Fruit fly (Drosophila melanogaster): ENCODE results near the gene Pus7.

The Pus7 gene

dm6 chr3L:8550836-8551235 is 41.0 kb downstream of the Pus7 start (continued):
- no peak for TF ChIP-seq pdm3 (GFP tag; optimal IDR thresholded peaks at IDR 0.05)
- no peak for TF ChIP-seq Blimp-1 (GFP tag; optimal IDR thresholded peaks at IDR 0.05)
- peak; percentile 20 for TF ChIP-seq Eip75B (GFP tag; optimal IDR thresholded peaks at IDR 0.05)
- TF ChIP-seq lz (GFP tag; optimal IDR thresholded peaks at IDR 0.05), result no peak
- TF ChIP-seq Eip93F (GFP tag; optimal IDR thresholded peaks at IDR 0.05), result no peak
- TF ChIP-seq Gug (GFP tag; IDR thresholded peaks at IDR 0.05), result no peak
- TF ChIP-seq CG6808 (GFP tag; optimal IDR thresholded peaks at IDR 0.05), result peak; percentile 20
- TF ChIP-seq CG6792 (GFP tag; optimal IDR thresholded peaks at IDR 0.05), result no peak
- TF ChIP-seq CG11762 (GFP tag; optimal IDR thresholded peaks at IDR 0.05; ENCODE audit: insufficient read depth), result no peak
- TF ChIP-seq Met (GFP tag; optimal IDR thresholded peaks at IDR 0.05), result no peak
- TF ChIP-seq fd85E (GFP tag; optimal IDR thresholded peaks at IDR 0.05), result no peak
- TF ChIP-seq Lpt (GFP tag; optimal IDR thresholded peaks at IDR 0.05), result no peak
- TF ChIP-seq salr (GFP tag; optimal IDR thresholded peaks at IDR 0.05), result no peak
- peak in 1 of 2 experiments; percentile 32 for TF ChIP-seq ss (GFP tag; optimal IDR thresholded peaks at IDR 0.05)
- no peak for TF ChIP-seq CG8632 (GFP tag; optimal IDR thresholded peaks at IDR 0.05)
- TF ChIP-seq CG10631 (GFP tag; optimal IDR thresholded peaks at IDR 0.05), result no peak
- TF ChIP-seq CG16779 (tag; optimal IDR thresholded peaks at IDR 0.05), result no peak

- TF ChIP-seq esn (GFP tag; optimal IDR thresholded peaks at IDR 0.05) (no peak), Smox (GFP tag; optimal IDR thresholded peaks at IDR 0.05) (no peak), CG6163 (GFP tag; IDR thresholded peaks at IDR 0.05) (no peak), CG32006 (GFP tag; optimal IDR thresholded peaks at IDR 0.05) (no peak), eg (GFP tag; IDR thresholded peaks at IDR 0.05) (no peak)
Observed at dm6 chr3L:8553125-8553524, 43.3 kb downstream of the Pus7 start.

dm6 chr3L:8554024-8554642 is 44.3 kb downstream of the Pus7 start:
- TF ChIP-seq Smox (GFP tag; optimal IDR thresholded peaks at IDR 0.05) (no peak), CG9139 (GFP tag; optimal IDR thresholded peaks at IDR 0.05) (no peak), CG11294 (GFP tag; IDR thresholded peaks at IDR 0.05) (no peak), spab (GFP tag; optimal IDR thresholded peaks at IDR 0.05) (no peak)

dm6 chr3L:8557018-8557417 is 47.2 kb downstream of the Pus7 start:
- TF ChIP-seq CG6163 (GFP tag; IDR thresholded peaks at IDR 0.05), result no peak
- TF ChIP-seq CG15336 (GFP tag; IDR thresholded peaks at IDR 0.05), result no peak
- no peak for TF ChIP-seq CG3032 (tag; optimal IDR thresholded peaks at IDR 0.05)
- no peak for TF ChIP-seq dsx (GFP tag; optimal IDR thresholded peaks at IDR 0.05; ENCODE audit: poor library complexity, severe bottlenecking)
- TF ChIP-seq cyc (GFP tag; optimal IDR thresholded peaks at IDR 0.05), result no peak
- TF ChIP-seq CG8632 (GFP tag; optimal IDR thresholded peaks at IDR 0.05), result no peak
- TF ChIP-seq CG6854 (GFP tag; optimal IDR thresholded peaks at IDR 0.05), result no peak
- no peak for TF ChIP-seq CG8119 (GFP tag; IDR thresholded peaks at IDR 0.05)
- TF ChIP-seq CG11902 (GFP tag; optimal IDR thresholded peaks at IDR 0.05), result no peak
- no peak for TF ChIP-seq Gug (GFP tag; IDR thresholded peaks at IDR 0.05)
- TF ChIP-seq CG3919 (GFP tag; optimal IDR thresholded peaks at IDR 0.05), result no peak
- TF ChIP-seq Sox15 (GFP tag; optimal IDR thresholded peaks at IDR 0.05), result no peak
- no peak for TF ChIP-seq dac (GFP tag; optimal IDR thresholded peaks at IDR 0.05)

Measured in whole organism, prepupa.